Fruit fly (Drosophila melanogaster): ENCODE data around the gene Saysd1.

Gene Saysd1

DNA sequence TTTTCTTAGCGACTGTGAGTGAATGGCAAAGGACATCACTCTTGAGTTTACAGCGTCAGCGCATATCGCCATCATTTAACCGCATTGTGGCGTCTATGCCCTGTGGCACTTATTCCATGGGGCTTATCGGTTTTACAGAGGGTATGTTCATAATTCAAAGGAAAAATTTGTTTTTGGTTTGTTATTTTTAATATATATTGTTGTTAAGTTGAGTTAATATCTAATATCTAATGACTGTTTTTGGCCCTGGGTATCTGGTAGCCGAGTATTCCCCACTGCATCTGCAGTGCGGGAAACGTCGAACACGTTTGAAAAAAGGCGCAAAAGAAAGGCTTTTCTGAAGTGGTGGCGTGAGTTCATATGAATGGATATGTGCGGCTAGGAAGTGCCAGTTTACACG lies 36.5 kb downstream of the Saysd1 start (continued):
- peak; percentile 32 for TF ChIP-seq CG30020 (tag; optimal IDR thresholded peaks at IDR 0.05)
- TF ChIP-seq Dfd (GFP tag; optimal IDR thresholded peaks at IDR 0.05), result no peak
- peak; percentile 31; the same call in 1 of the 2 replicates for TF ChIP-seq CG4360 (GFP tag; IDR thresholded peaks at IDR 0.05)
- TF ChIP-seq CG14710 (tag; optimal IDR thresholded peaks at IDR 0.05), result peak; percentile 61
- TF ChIP-seq MTF-1 (GFP tag; optimal IDR thresholded peaks at IDR 0.05; ENCODE audit: borderline replicate concordance), result peak; percentile 5
- peak; percentile 88 for TF ChIP-seq Xrp1 (GFP tag; IDR thresholded peaks at IDR 0.05)
- no peak for TF ChIP-seq caup (GFP tag; optimal IDR thresholded peaks at IDR 0.05; ENCODE audit: severe bottlenecking)
- TF ChIP-seq ems (GFP tag; optimal IDR thresholded peaks at IDR 0.05), result no peak
- peak in 1 of 3 experiments; percentile 90 for TF ChIP-seq lola (GFP tag; optimal IDR thresholded peaks at IDR 0.05)
- TF ChIP-seq CG14860 (GFP tag; IDR thresholded peaks at IDR 0.05; ENCODE audit: partially characterized antibody), result no peak
- no peak for TF ChIP-seq CG13123 (GFP tag; optimal IDR thresholded peaks at IDR 0.05)
- no peak for TF ChIP-seq TFAM (GFP tag; optimal IDR thresholded peaks at IDR 0.05)
- peak; percentile 43 for TF ChIP-seq CG16863 (GFP tag; optimal IDR thresholded peaks at IDR 0.05)
- TF ChIP-seq z (GFP tag; IDR thresholded peaks at IDR 0.05), result no peak
- peak; percentile 57 for TF ChIP-seq CG10267 (tag; optimal IDR thresholded peaks at IDR 0.05)
- peak; percentile 37 for TF ChIP-seq CG4617 (GFP tag; optimal IDR thresholded peaks at IDR 0.05; ENCODE audit: borderline replicate concordance)
- no peak for TF ChIP-seq Meics (GFP tag; optimal IDR thresholded peaks at IDR 0.05)
- peak; percentile 73 for TF ChIP-seq CG8924 (tag; optimal IDR thresholded peaks at IDR 0.05)
- TF ChIP-seq CG5180 (GFP tag; optimal IDR thresholded peaks at IDR 0.05), result no peak
- TF ChIP-seq CG1233 (GFP tag; optimal IDR thresholded peaks at IDR 0.05), result peak; percentile 22
- peak; percentile 43 for TF ChIP-seq CG8089 (GFP tag; optimal IDR thresholded peaks at IDR 0.05)
- TF ChIP-seq Hr78 (GFP tag; optimal IDR thresholded peaks at IDR 0.05), result no peak
- TF ChIP-seq CG9609 (GFP tag; optimal IDR thresholded peaks at IDR 0.05), result peak; percentile 27
- TF ChIP-seq Optix (GFP tag; IDR thresholded peaks at IDR 0.05), result peak; percentile 83; the same call in 2 of the 3 replicates
- TF ChIP-seq CG13287 (GFP tag; IDR thresholded peaks at IDR 0.05; ENCODE audit: partially characterized antibody), result no peak
- TF ChIP-seq CG9797 (GFP tag; optimal IDR thresholded peaks at IDR 0.05), result no peak
- peak; percentile 54 to 58 for TF ChIP-seq Hr51 (GFP tag; optimal IDR thresholded peaks at IDR 0.05)
- peak; percentile 80 for TF ChIP-seq Hsf (GFP tag; optimal IDR thresholded peaks at IDR 0.05)
- TF ChIP-seq CG6854 (GFP tag; optimal IDR thresholded peaks at IDR 0.05), result no peak
- no peak for TF ChIP-seq Camta (GFP tag; optimal IDR thresholded peaks at IDR 0.05)
- TF ChIP-seq ssp (GFP tag; IDR thresholded peaks at IDR 0.05), result peak; percentile 37; the same call in 1 of the 2 replicates
- no peak for TF ChIP-seq pho (GFP tag; optimal IDR thresholded peaks at IDR 0.05)
- peak; percentile 9 for TF ChIP-seq stwl (tag; optimal IDR thresholded peaks at IDR 0.05)
- no peak for TF ChIP-seq GATAe (GFP tag; conservative IDR thresholded peaks at IDR 0.05)
- peak; percentile 67 for TF ChIP-seq CG30403 (GFP tag; optimal IDR thresholded peaks at IDR 0.05)
- TF ChIP-seq CG11247 (GFP tag; IDR thresholded peaks at IDR 0.05), result 0 out of 2 replicates have a peak, but pooled peaks have one; percentile 46
- no peak for TF ChIP-seq CG11398 (GFP tag; optimal IDR thresholded peaks at IDR 0.05)
- TF ChIP-seq CG15073 (GFP tag; optimal IDR thresholded peaks at IDR 0.05), result no peak
- TF ChIP-seq Sry-δ (GFP tag; optimal IDR thresholded peaks at IDR 0.05), result no peak
- TF ChIP-seq dysf (GFP tag; IDR thresholded peaks at IDR 0.05), result 0 out of 3 replicates have a peak, but pooled peaks have one; percentile 28
- TF ChIP-seq kah (GFP tag; optimal IDR thresholded peaks at IDR 0.05), result no peak
- TF ChIP-seq CG1024 (GFP tag; IDR thresholded peaks at IDR 0.05), result peak; percentile 55
- TF ChIP-seq CG8290 (GFP tag; optimal IDR thresholded peaks at IDR 0.05), result no peak
- peak; percentile 14 to 22 for TF ChIP-seq CG8290 (tag; optimal IDR thresholded peaks at IDR 0.05)
- peak; percentile 61; the same call in 1 of the 3 replicates for TF ChIP-seq H15 (GFP tag; IDR thresholded peaks at IDR 0.05)
- TF ChIP-seq Dbx (GFP tag; IDR thresholded peaks at IDR 0.05), result 0 out of 3 replicates have a peak, but pooled peaks have one; percentile 15
- peak; percentile 72 for TF ChIP-seq sens (GFP tag)
- TF ChIP-seq NfI (GFP tag; optimal IDR thresholded peaks at IDR 0.05), result peak; percentile 34
- peak; percentile 61 for TF ChIP-seq CG14014 (GFP tag; IDR thresholded peaks at IDR 0.05)
- TF ChIP-seq CG34224 (GFP tag; IDR thresholded peaks at IDR 0.05; ENCODE audit: partially characterized antibody), result no peak

Data from whole organism, embryonic.